Worm (Caenorhabditis elegans) whole organism, L3 larva: Measurements from ENCODE around the gene mrp-5.

Source experiments
- ama-1 ChIP-seq: fragments of 150-350 bp; optimal IDR thresholded peaks from 2 replicates; lab custom pipeline; 2018
- ceh-16 ChIP-seq: sonication (generic microtip); optimal IDR thresholded peaks from 2 replicates; lab custom pipeline; 2017; ENCODE audit warnings: missing biosample characterization, missing genetic modification characterization
- egl-27 ChIP-seq: sonication (generic microtip); optimal IDR thresholded peaks from 4 replicates; lab custom pipeline; 2017; ENCODE audit warnings: missing biosample characterization, missing genetic modification reagents, missing genetic modification characterization
- egl-5 ChIP-seq: fragments of 150-350 bp; optimal IDR thresholded peaks from 2 replicates; lab custom pipeline; 2017; ENCODE audit warnings: missing biosample characterization, missing genetic modification reagents, missing genetic modification characterization, inconsistent platforms
- elt-1 ChIP-seq: fragments of 150-350 bp; optimal IDR thresholded peaks from 2 replicates; lab custom pipeline; 2014; ENCODE audit warnings: missing biosample characterization, missing genetic modification characterization
- elt-3 ChIP-seq, 3 experiments: fragments of 150-350 bp in 1 of 3; sonication (generic microtip) in 2 of 3; optimal IDR thresholded peaks; 2 replicates in 2 of 3; 4 replicates in 1 of 3; lab custom pipeline; 2014 to 2017; ENCODE audit warnings: missing biosample characterization in 3 of 3, missing genetic modification characterization in 3 of 3
- hmg-11 ChIP-seq: sonication (generic microtip); optimal IDR thresholded peaks from 2 replicates; lab custom pipeline; 2016; ENCODE audit warnings: missing genetic modification characterization, missing compliant biosample characterization
- snpc-4 ChIP-seq: fragments of 150-350 bp; optimal IDR thresholded peaks from 2 replicates; lab custom pipeline; 2014; ENCODE audit warnings: missing biosample characterization, missing genetic modification characterization

ce11 chrX:14965761-14966160, 19.6 kb upstream of the mrp-5 start, which contains the start of gene F45B8.5:
- TF ChIP-seq egl-27 (no peak), ama-1 (lab: Kevin White, UChicago) (no peak), snpc-4 (tag; lab: Kevin White, UChicago) (no peak), elt-1 (tag; lab: Kevin White, UChicago) (no peak), elt-3 (tag; optimal IDR thresholded peaks at IDR 0.05; lab: Kevin White, UChicago) (no peak), egl-5 (tag; lab: Kevin White, UChicago) (no peak), ceh-16 (tag; lab: Kevin White, UChicago) (no peak), hmg-11 (no peak)
